Fruit fly (Drosophila melanogaster): ENCODE results near the gene CG1695.

The CG1695 gene

dm6 chrX:20468192-20468591, 34.4 kb downstream of the CG1695 start:
- TF ChIP-seq cic (GFP tag; optimal IDR thresholded peaks at IDR 0.05) = peak; percentile 49
- peak; percentile 30 for TF ChIP-seq CG7101 (tag; optimal IDR thresholded peaks at IDR 0.05)
- peak; percentile 61 for TF ChIP-seq Mnt (GFP tag; optimal IDR thresholded peaks at IDR 0.05)
- peak; percentile 83 for TF ChIP-seq Hr96 (GFP tag; optimal IDR thresholded peaks at IDR 0.05)
- TF ChIP-seq CG1620 (GFP tag; optimal IDR thresholded peaks at IDR 0.05) = no peak
- peak; percentile 54 for TF ChIP-seq tj (GFP tag; optimal IDR thresholded peaks at IDR 0.05)
- peak; percentile 46 for TF ChIP-seq toe (GFP tag; optimal IDR thresholded peaks at IDR 0.05)
- TF ChIP-seq ovo (GFP tag; optimal IDR thresholded peaks at IDR 0.05) = peak; percentile 50
- TF ChIP-seq CG7045 (GFP tag; optimal IDR thresholded peaks at IDR 0.05) = no peak
- TF ChIP-seq CG33017 (tag; optimal IDR thresholded peaks at IDR 0.05) = peak; percentile 10
- no peak for TF ChIP-seq CG14711 (tag; optimal IDR thresholded peaks at IDR 0.05)
- peak; percentile 83 for TF ChIP-seq CG12768 (GFP tag; optimal IDR thresholded peaks at IDR 0.05)
- TF ChIP-seq pad (GFP tag; optimal IDR thresholded peaks at IDR 0.05) = peak; percentile 75
- TF ChIP-seq bab1 (GFP tag; optimal IDR thresholded peaks at IDR 0.05) = peak; percentile 28
- TF ChIP-seq CG5204 (GFP tag; optimal IDR thresholded peaks at IDR 0.05) = no peak
- TF ChIP-seq CG11617 (GFP tag; optimal IDR thresholded peaks at IDR 0.05) = peak; percentile 40

dm6 chrX:20470701-20471100, 37.0 kb downstream of the CG1695 start:
- TF ChIP-seq CG14711 (tag; optimal IDR thresholded peaks at IDR 0.05) = no peak
- TF ChIP-seq Crg-1 (GFP tag; optimal IDR thresholded peaks at IDR 0.05) = no peak
- TF ChIP-seq Mnt (GFP tag; optimal IDR thresholded peaks at IDR 0.05) = no peak
- TF ChIP-seq CG1620 (GFP tag; optimal IDR thresholded peaks at IDR 0.05) = no peak
- no peak for TF ChIP-seq kay (GFP tag; ENCODE audit: borderline replicate concordance)
- TF ChIP-seq CG7101 (tag; optimal IDR thresholded peaks at IDR 0.05) = no peak
- TF ChIP-seq bab1 (GFP tag; optimal IDR thresholded peaks at IDR 0.05) = no peak
- TF ChIP-seq CG33017 (tag; optimal IDR thresholded peaks at IDR 0.05) = no peak
- no peak for TF ChIP-seq Hr96 (GFP tag; optimal IDR thresholded peaks at IDR 0.05)
- no peak for TF ChIP-seq pad (GFP tag; optimal IDR thresholded peaks at IDR 0.05)
- no peak for TF ChIP-seq tj (GFP tag; optimal IDR thresholded peaks at IDR 0.05)
- no peak for TF ChIP-seq CG5204 (GFP tag; optimal IDR thresholded peaks at IDR 0.05)
- TF ChIP-seq Clk (GFP tag; optimal IDR thresholded peaks at IDR 0.05) = no peak
- TF ChIP-seq CG7045 (GFP tag; optimal IDR thresholded peaks at IDR 0.05) = no peak
- TF ChIP-seq CG11617 (GFP tag; optimal IDR thresholded peaks at IDR 0.05) = no peak
- TF ChIP-seq ovo (GFP tag; optimal IDR thresholded peaks at IDR 0.05) = no peak
- no peak for TF ChIP-seq cnc (optimal IDR thresholded peaks at IDR 0.05)
- TF ChIP-seq cic (GFP tag; optimal IDR thresholded peaks at IDR 0.05) = no peak

dm6 chrX:20478674-20479073, 44.9 kb downstream of the CG1695 start:
- TF ChIP-seq Hr96 (GFP tag; optimal IDR thresholded peaks at IDR 0.05) = no peak
- TF ChIP-seq CG11617 (GFP tag; optimal IDR thresholded peaks at IDR 0.05) = no peak

dm6 chrX:20480382-20480781, 46.6 kb downstream of the CG1695 start:
- TF ChIP-seq toe (GFP tag; optimal IDR thresholded peaks at IDR 0.05) (peak; percentile 28), Hr96 (GFP tag; optimal IDR thresholded peaks at IDR 0.05) (peak; percentile 57), CG14711 (tag; optimal IDR thresholded peaks at IDR 0.05) (peak; percentile 58), CG11617 (GFP tag; optimal IDR thresholded peaks at IDR 0.05) (peak; percentile 19), ovo (GFP tag; optimal IDR thresholded peaks at IDR 0.05) (no peak), CG33017 (tag; optimal IDR thresholded peaks at IDR 0.05) (peak; percentile 59), tj (GFP tag; optimal IDR thresholded peaks at IDR 0.05) (no peak), CG5204 (GFP tag; optimal IDR thresholded peaks at IDR 0.05) (peak; percentile 39), CG7101 (tag; optimal IDR thresholded peaks at IDR 0.05) (peak; percentile 43), CG7045 (GFP tag; optimal IDR thresholded peaks at IDR 0.05) (peak; percentile 40)

dm6 chrX:20481404-20481803, 47.7 kb downstream of the CG1695 start:
- no peak for TF ChIP-seq Hr96 (GFP tag; optimal IDR thresholded peaks at IDR 0.05)
- no peak for TF ChIP-seq Crg-1 (GFP tag; optimal IDR thresholded peaks at IDR 0.05)
- peak; percentile 71 for TF ChIP-seq cic (GFP tag; optimal IDR thresholded peaks at IDR 0.05)
- no peak for TF ChIP-seq CG12768 (GFP tag; optimal IDR thresholded peaks at IDR 0.05)
- TF ChIP-seq CG7045 (GFP tag; optimal IDR thresholded peaks at IDR 0.05) = no peak
- TF ChIP-seq toe (GFP tag; optimal IDR thresholded peaks at IDR 0.05) = no peak
- TF ChIP-seq CG1620 (GFP tag; optimal IDR thresholded peaks at IDR 0.05) = no peak
- TF ChIP-seq cnc (optimal IDR thresholded peaks at IDR 0.05) = no peak
- TF ChIP-seq tj (GFP tag; optimal IDR thresholded peaks at IDR 0.05) = peak; percentile 54
- TF ChIP-seq bab1 (GFP tag; optimal IDR thresholded peaks at IDR 0.05) = peak; percentile 38
- TF ChIP-seq CG33017 (tag; optimal IDR thresholded peaks at IDR 0.05) = no peak
- no peak for TF ChIP-seq CG5204 (GFP tag; optimal IDR thresholded peaks at IDR 0.05)
- TF ChIP-seq CG11617 (GFP tag; optimal IDR thresholded peaks at IDR 0.05) = no peak
- no peak for TF ChIP-seq ovo (GFP tag; optimal IDR thresholded peaks at IDR 0.05)
- TF ChIP-seq CG7101 (tag; optimal IDR thresholded peaks at IDR 0.05) = no peak
- TF ChIP-seq Mnt (GFP tag; optimal IDR thresholded peaks at IDR 0.05) = peak; percentile 38
- peak; percentile 26 for TF ChIP-seq pad (GFP tag; optimal IDR thresholded peaks at IDR 0.05)
- TF ChIP-seq kay (GFP tag; ENCODE audit: borderline replicate concordance) = no peak

- TF ChIP-seq CG7101 (tag; optimal IDR thresholded peaks at IDR 0.05) (peak; percentile 3), ovo (GFP tag; optimal IDR thresholded peaks at IDR 0.05) (no peak), CG5204 (GFP tag; optimal IDR thresholded peaks at IDR 0.05) (no peak), Mnt (GFP tag; optimal IDR thresholded peaks at IDR 0.05) (no peak), CG12768 (GFP tag; optimal IDR thresholded peaks at IDR 0.05) (peak; percentile 26), kay (GFP tag; ENCODE audit: borderline replicate concordance) (no peak), CG14711 (tag; optimal IDR thresholded peaks at IDR 0.05) (peak; percentile 47), tj (GFP tag; optimal IDR thresholded peaks at IDR 0.05) (no peak)
Observed at dm6 chrX:20482790-20483564, 49.2 kb downstream of the CG1695 start.

Measured in whole organism, adult.